Worm (Caenorhabditis elegans) whole organism, L2 larva: ENCODE measurements around the gene ppk-2.

Source experiments
- fos-1 ChIP-seq: fragments of 150-350 bp; optimal IDR thresholded peaks from 2 replicates; lab custom pipeline; 2014; ENCODE audit warnings: missing biosample characterization, missing genetic modification characterization
- lin-11 ChIP-seq: fragments of 150-350 bp; sonication (generic microtip); optimal IDR thresholded peaks from 2 replicates; lab custom pipeline; 2014; ENCODE audit warnings: missing biosample characterization, missing genetic modification characterization, inconsistent platforms, mixed read lengths
- nhr-11 ChIP-seq: fragments of 150-350 bp; optimal IDR thresholded peaks from 2 replicates; lab custom pipeline; 2014; ENCODE audit warnings: missing biosample characterization, missing genetic modification characterization
- nhr-12 ChIP-seq: fragments of 150-350 bp; optimal IDR thresholded peaks from 2 replicates; lab custom pipeline; 2014; ENCODE audit warnings: missing biosample characterization, missing genetic modification characterization
- nhr-77 ChIP-seq: fragments of 150-350 bp; optimal IDR thresholded peaks from 2 replicates; lab custom pipeline; 2014; ENCODE audit warnings: missing biosample characterization, missing genetic modification characterization
- snpc-4 ChIP-seq: fragments of 150-350 bp; optimal IDR thresholded peaks from 2 replicates; lab custom pipeline; 2014; ENCODE audit warnings: missing biosample characterization, missing genetic modification characterization

ce11 chrIII:2098185-2098584 lies 3.9 kb upstream of the ppk-2 start:
- TF ChIP-seq lin-11 (tag; lab: Kevin White, UChicago) (no peak), nhr-12 (tag; lab: Kevin White, UChicago) (no peak), nhr-11 (tag; lab: Kevin White, UChicago) (no peak), snpc-4 (tag; lab: Kevin White, UChicago) (no peak), fos-1 (tag; lab: Kevin White, UChicago) (no peak), nhr-77 (tag; lab: Kevin White, UChicago) (no peak)
